Worm (Caenorhabditis elegans) whole organism, young adult: ENCODE data around the gene snf-9.

Source experiments
- B0035.1 ChIP-seq: sonication (generic microtip); optimal IDR thresholded peaks from 2 replicates; lab custom pipeline; 2016; ENCODE audit warnings: missing genetic modification characterization, mild to moderate bottlenecking, missing compliant biosample characterization, missing genotype, missing genetic modification reagents
- C17E4.6 ChIP-seq: fragments of 200-800 bp; sonication (Bioruptor generic); IDR thresholded peaks from 2 replicates; pipeline ENCODE4 v1.3.6; 2022; ENCODE audit warnings: missing genetic modification reagents, missing genetic modification characterization, missing compliant biosample characterization
- F39B2.1 ChIP-seq: fragments of 200-800 bp; sonication (Bioruptor generic); IDR thresholded peaks from 2 replicates; pipeline ENCODE4 v1.3.6; 2022; ENCODE audit warnings: missing genetic modification reagents, missing genetic modification characterization, missing compliant biosample characterization
- F49E8.2 ChIP-seq: sonication (generic microtip); optimal IDR thresholded peaks from 3 replicates; lab custom pipeline; 2017; ENCODE audit warnings: missing genetic modification characterization, mild to moderate bottlenecking, missing compliant biosample characterization, antibody characterized with exemption, moderate library complexity; ENCODE audit not compliant: insufficient read depth
- F52B5.7 ChIP-seq: sonication (generic microtip); optimal IDR thresholded peaks from 2 replicates; lab custom pipeline; 2016; ENCODE audit warnings: mild to moderate bottlenecking, missing genetic modification characterization, missing compliant biosample characterization
- F57A8.1 ChIP-seq: fragments of 200-800 bp; sonication (Bioruptor generic); optimal IDR thresholded peaks from 2 replicates; lab custom pipeline; 2018; ENCODE audit warnings: mild to moderate bottlenecking, missing genetic modification characterization, moderate library complexity, missing compliant biosample characterization
- Y53G8AR.9 ChIP-seq: fragments of 200-800 bp; sonication (Bioruptor generic); conservative IDR thresholded peaks from 2 replicates; pipeline ENCODE4 v1.3.6; 2022; ENCODE audit warnings: missing genetic modification reagents, missing genetic modification characterization, missing compliant biosample characterization
- Y95B8A.8 ChIP-seq: fragments of 200-800 bp; sonication (Bioruptor generic); IDR thresholded peaks from 2 replicates; pipeline ENCODE4 v1.3.6; 2022; ENCODE audit warnings: missing genetic modification reagents, missing genetic modification characterization, missing compliant biosample characterization
- akir-1 ChIP-seq: fragments of 200-800 bp; sonication (Bioruptor generic); optimal IDR thresholded peaks from 2 replicates; lab custom pipeline; 2018; ENCODE audit warnings: mild to moderate bottlenecking, missing genetic modification characterization, moderate library complexity, missing compliant biosample characterization
- ama-1 ChIP-seq, 3 experiments: fragments of 150-350 bp in 1 of 3; sonication (generic microtip) in 2 of 3; optimal IDR thresholded peaks; 2 replicates each; lab custom pipeline; 2014 to 2018; ENCODE audit warnings: missing biosample characterization in 2 of 3, missing genetic modification characterization in 2 of 3, missing genetic modification reagents in 2 of 3
- aptf-2 ChIP-seq: fragments of 200-800 bp; sonication (Bioruptor generic); conservative IDR thresholded peaks from 2 replicates; pipeline ENCODE4 v1.3.6; 2022; ENCODE audit warnings: missing genetic modification reagents, missing genetic modification characterization, missing compliant biosample characterization
- aptf-3 ChIP-seq: fragments of 200-800 bp; sonication (Bioruptor generic); IDR thresholded peaks from 2 replicates; pipeline ENCODE4 v1.3.6; 2022; ENCODE audit warnings: missing genetic modification characterization, missing compliant biosample characterization
- athp-1 ChIP-seq: sonication (generic microtip); optimal IDR thresholded peaks from 2 replicates; lab custom pipeline; 2017; ENCODE audit warnings: mild to moderate bottlenecking, missing genetic modification characterization, missing compliant biosample characterization
- attf-5 ChIP-seq: fragments of 200-800 bp; sonication (Bioruptor generic); optimal IDR thresholded peaks from 2 replicates; lab custom pipeline; 2018; ENCODE audit warnings: mild to moderate bottlenecking, missing genetic modification characterization, missing compliant biosample characterization
- attf-6 ChIP-seq: fragments of 200-800 bp; sonication (Bioruptor generic); IDR thresholded peaks from 2 replicates; pipeline ENCODE4 v1.3.6; 2022; ENCODE audit warnings: missing genetic modification reagents, missing genetic modification characterization, missing compliant biosample characterization
- ccch-3 ChIP-seq: fragments of 200-800 bp; sonication (Bioruptor generic); optimal IDR thresholded peaks from 2 replicates; lab custom pipeline; 2018; ENCODE audit warnings: mild to moderate bottlenecking, missing genetic modification characterization, missing compliant biosample characterization
- chd-7 ChIP-seq: sonication (generic microtip); optimal IDR thresholded peaks from 2 replicates; lab custom pipeline; 2016; ENCODE audit warnings: mild to moderate bottlenecking, missing genetic modification characterization, moderate library complexity, missing compliant biosample characterization
- dox-1 ChIP-seq: fragments of 200-800 bp; sonication (Bioruptor generic); IDR thresholded peaks from 2 replicates; pipeline ENCODE4 v1.3.6; 2022; ENCODE audit warnings: missing genetic modification reagents, missing genetic modification characterization, missing compliant biosample characterization
- dpff-1 ChIP-seq: sonication (generic microtip); optimal IDR thresholded peaks from 2 replicates; lab custom pipeline; 2017; ENCODE audit warnings: mild to moderate bottlenecking, missing genetic modification characterization, missing compliant biosample characterization
- efl-1 ChIP-seq: fragments of 150-350 bp; optimal IDR thresholded peaks from 2 replicates; lab custom pipeline; 2014; ENCODE audit warnings: missing biosample characterization, missing genetic modification reagents, missing genetic modification characterization
- egl-18 ChIP-seq: fragments of 200-800 bp; sonication (Bioruptor generic); IDR thresholded peaks from 2 replicates; pipeline ENCODE4 v1.3.6; 2022; ENCODE audit warnings: missing genetic modification reagents, missing genetic modification characterization, missing compliant biosample characterization
- egl-44 ChIP-seq: fragments of 200-800 bp; sonication (Bioruptor generic); IDR thresholded peaks from 2 replicates; pipeline ENCODE4 v1.3.6; 2022; ENCODE audit warnings: missing genetic modification reagents, missing genetic modification characterization, missing compliant biosample characterization
- egrh-3 ChIP-seq: fragments of 200-800 bp; sonication (Bioruptor generic); IDR thresholded peaks from 2 replicates; pipeline ENCODE4 v1.3.6; 2022; ENCODE audit warnings: missing genetic modification reagents, missing genetic modification characterization, missing compliant biosample characterization
- ekl-4 ChIP-seq: fragments of 200-800 bp; sonication (Bioruptor generic); IDR thresholded peaks from 2 replicates; pipeline ENCODE4 v1.3.6; 2022; ENCODE audit warnings: missing genetic modification reagents, missing genetic modification characterization, missing compliant biosample characterization
- lag-1 ChIP-seq: fragments of 200-800 bp; sonication (Bioruptor generic); IDR thresholded peaks from 2 replicates; pipeline ENCODE4 v1.3.6; 2022; ENCODE audit warnings: missing genetic modification reagents, missing genetic modification characterization, missing compliant biosample characterization
- lin-26 ChIP-seq: fragments of 200-800 bp; sonication (Bioruptor generic); IDR thresholded peaks from 2 replicates; pipeline ENCODE4 v1.3.6; 2022; ENCODE audit warnings: missing genetic modification reagents, missing genetic modification characterization, missing compliant biosample characterization
- lin-54 ChIP-seq: fragments of 200-800 bp; sonication (Bioruptor generic); optimal IDR thresholded peaks from 2 replicates; lab custom pipeline; 2018; ENCODE audit warnings: mild to moderate bottlenecking, missing genetic modification characterization, missing compliant biosample characterization
- lsl-1 ChIP-seq: fragments of 200-800 bp; sonication (Bioruptor generic); optimal IDR thresholded peaks from 2 replicates; lab custom pipeline; 2018; ENCODE audit warnings: mild to moderate bottlenecking, missing genetic modification characterization, moderate library complexity, missing compliant biosample characterization
- madf-3 ChIP-seq: fragments of 200-800 bp; sonication (Bioruptor generic); IDR thresholded peaks from 2 replicates; pipeline ENCODE4 v1.3.6; 2022; ENCODE audit warnings: missing genetic modification reagents, missing genetic modification characterization, missing compliant biosample characterization
- mcd-1 ChIP-seq: fragments of 200-800 bp; sonication (Bioruptor generic); IDR thresholded peaks from 2 replicates; pipeline ENCODE4 v1.3.6; 2022; ENCODE audit warnings: missing genetic modification reagents, missing genetic modification characterization, missing compliant biosample characterization
- mes-4 ChIP-seq: sonication (generic microtip); optimal IDR thresholded peaks from 2 replicates; lab custom pipeline; 2016; ENCODE audit warnings: missing genotype, missing genetic modification characterization, missing compliant biosample characterization
- nfyb-1 ChIP-seq: fragments of 200-800 bp; sonication (Bioruptor generic); IDR thresholded peaks from 2 replicates; pipeline ENCODE4 v1.3.6; 2022; ENCODE audit warnings: missing genetic modification reagents, missing genetic modification characterization, missing compliant biosample characterization
- nhr-120 ChIP-seq: fragments of 200-800 bp; sonication (Bioruptor generic); IDR thresholded peaks from 2 replicates; pipeline ENCODE4 v1.3.6; 2022; ENCODE audit warnings: missing genetic modification characterization, missing compliant biosample characterization
- nhr-90 ChIP-seq: sonication (generic microtip); optimal IDR thresholded peaks from 2 replicates; lab custom pipeline; 2016; ENCODE audit warnings: missing genotype, mild to moderate bottlenecking, missing genetic modification characterization, missing compliant biosample characterization
- rcor-1 ChIP-seq: fragments of 200-800 bp; sonication (Bioruptor generic); IDR thresholded peaks from 2 replicates; pipeline ENCODE4 v1.3.6; 2022; ENCODE audit warnings: missing genetic modification reagents, missing genetic modification characterization, missing compliant biosample characterization
- rec-8 ChIP-seq, 2 experiments: sonication (generic microtip); optimal IDR thresholded peaks; 2 replicates each; lab custom pipeline; 2016; ENCODE audit warnings: mild to moderate bottlenecking in 2 of 2, missing genetic modification characterization in 2 of 2, missing genetic modification reagents in 2 of 2, missing genotype in 2 of 2, missing biosample characterization in 1 of 2, missing compliant biosample characterization in 1 of 2, moderate library complexity in 1 of 2
- sea-2 ChIP-seq: fragments of 200-800 bp; sonication (Bioruptor generic); IDR thresholded peaks from 2 replicates; pipeline ENCODE4 v1.3.6; 2022; ENCODE audit warnings: missing genetic modification characterization, missing compliant biosample characterization
- snpc-1.1 ChIP-seq: sonication (generic microtip); optimal IDR thresholded peaks from 2 replicates; lab custom pipeline; 2017; ENCODE audit warnings: missing genetic modification characterization, mild to moderate bottlenecking, missing compliant biosample characterization, antibody characterized with exemption, moderate library complexity, missing genotype, missing genetic modification reagents; ENCODE audit not compliant: insufficient read depth
- snpc-1.3 ChIP-seq: sonication (generic microtip); optimal IDR thresholded peaks from 2 replicates; lab custom pipeline; 2017; ENCODE audit warnings: missing genetic modification characterization, mild to moderate bottlenecking, missing compliant biosample characterization, antibody characterized with exemption, moderate library complexity, missing genotype, missing genetic modification reagents; ENCODE audit not compliant: insufficient read depth
- somi-1 ChIP-seq: fragments of 200-800 bp; sonication (Bioruptor generic); optimal IDR thresholded peaks from 2 replicates; lab custom pipeline; 2018; ENCODE audit warnings: mild to moderate bottlenecking, missing genetic modification characterization, missing compliant biosample characterization
- tlf-1 ChIP-seq: fragments of 200-800 bp; sonication (Bioruptor generic); optimal IDR thresholded peaks from 2 replicates; lab custom pipeline; 2018; ENCODE audit warnings: mild to moderate bottlenecking, missing genetic modification characterization, missing compliant biosample characterization
- zim-3 ChIP-seq: sonication (generic microtip); optimal IDR thresholded peaks from 2 replicates; lab custom pipeline; 2017; ENCODE audit warnings: mild to moderate bottlenecking, missing genetic modification characterization, moderate library complexity, missing compliant biosample characterization
- ztf-25 ChIP-seq: fragments of 200-800 bp; sonication (Bioruptor generic); IDR thresholded peaks from 2 replicates; pipeline ENCODE4 v1.3.6; 2022; ENCODE audit warnings: missing genetic modification reagents, missing genetic modification characterization, missing compliant biosample characterization
- ztf-6 ChIP-seq: fragments of 200-800 bp; sonication (Bioruptor generic); IDR thresholded peaks from 2 replicates; pipeline ENCODE4 v1.3.6; 2022; ENCODE audit warnings: missing genetic modification reagents, missing genetic modification characterization, missing compliant biosample characterization

The snf-9 gene

ce11 chrIV:17279592-17280440, 32.1 kb upstream of the snf-9 start (continued):
- TF ChIP-seq nhr-120 (GFP tag; lab: Robert Waterston, UW) (no peak), lsl-1 (peak; percentile 37), athp-1 (tag; lab: Kevin White, UChicago) (peak; percentile 52), lin-54 (GFP tag; lab: Kevin White, UChicago) (peak; percentile 66), rec-8 (tag; optimal IDR thresholded peaks at IDR 0.05; lab: Kevin White, UChicago) (no peak), egrh-3 (GFP tag; lab: Robert Waterston, UW) (no peak), ztf-25 (GFP tag; lab: Robert Waterston, UW) (0 out of 2 replicates have a peak, but pooled peaks have one; percentile 7), nhr-90 (tag; lab: Kevin White, UChicago) (no peak), Y95B8A.8 (peak; percentile 65; the same call in 1 of the 2 replicates), Y53G8AR.9 (peak; percentile 70), attf-6 (peak; percentile 90), dpff-1 (tag; lab: Kevin White, UChicago) (no peak), sea-2 (GFP tag; lab: Robert Waterston, UW) (no peak), akir-1 (GFP tag; lab: Kevin White, UChicago) (no peak), egl-18 (GFP tag; lab: Robert Waterston, UW) (no peak; the same call in 1 of the 2 replicates), F39B2.1 (GFP tag; lab: Robert Waterston, UW) (no peak), mes-4 (tag; lab: Kevin White, UChicago) (no peak), aptf-3 (GFP tag; lab: Robert Waterston, UW) (0 out of 2 replicates have a peak, but pooled peaks have one; percentile 8), egl-44 (GFP tag; lab: Robert Waterston, UW) (peak; percentile 62; the same call in 1 of the 2 replicates), attf-5 (GFP tag; lab: Kevin White, UChicago) (peak; percentile 24), rcor-1 (GFP tag; lab: Robert Waterston, UW) (peak; percentile 7; the same call in 1 of the 2 replicates), somi-1 (no peak), chd-7 (tag; lab: Kevin White, UChicago) (no peak), zim-3 (tag; lab: Kevin White, UChicago) (no peak), F49E8.2 (tag; lab: Kevin White, UChicago) (peak; percentile 21), nfyb-1 (GFP tag; lab: Robert Waterston, UW) (0 out of 2 replicates have a peak, but pooled peaks have one; percentile 9), B0035.1 (tag; lab: Kevin White, UChicago) (no peak), C17E4.6 (GFP tag; lab: Robert Waterston, UW) (0 out of 2 replicates have a peak, but pooled peaks have one; percentile 12), snpc-1.3 (tag; lab: Kevin White, UChicago) (no peak), ztf-6 (no peak)

DNA sequence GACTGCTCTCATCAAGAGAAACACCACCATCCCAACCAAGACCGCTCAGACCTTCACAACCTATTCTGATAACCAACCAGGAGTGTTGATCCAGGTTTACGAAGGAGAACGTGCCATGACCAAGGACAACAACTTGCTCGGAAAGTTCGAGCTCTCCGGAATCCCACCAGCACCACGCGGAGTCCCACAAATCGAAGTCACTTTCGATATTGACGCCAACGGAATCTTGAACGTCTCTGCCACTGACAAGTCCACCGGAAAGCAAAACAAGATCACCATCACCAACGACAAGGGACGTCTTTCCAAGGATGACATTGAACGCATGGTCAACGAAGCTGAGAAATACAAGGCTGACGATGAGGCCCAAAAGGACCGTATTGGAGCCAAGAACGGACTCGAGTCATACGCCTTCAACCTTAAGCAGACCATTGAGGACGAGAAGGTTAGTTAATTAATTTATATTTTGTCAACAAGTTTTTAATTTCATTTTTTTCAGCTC, 31.5 kb upstream of the snf-9 start:
- TF ChIP-seq ama-1 (optimal IDR thresholded peaks at IDR 0.05; lab: Kevin White, UChicago) (peak; percentile 81), ama-1 (GFP tag; optimal IDR thresholded peaks at IDR 0.05; lab: Kevin White, UChicago) (no peak), ekl-4 (0 out of 2 replicates have a peak, but pooled peaks have one; percentile 6), aptf-3 (GFP tag; lab: Robert Waterston, UW) (0 out of 2 replicates have a peak, but pooled peaks have one; percentile 1), snpc-1.1 (no peak), madf-3 (GFP tag; lab: Robert Waterston, UW) (peak; percentile 2; the same call in 1 of the 2 replicates), lin-26 (no peak), lsl-1 (no peak), mcd-1 (GFP tag; lab: Robert Waterston, UW) (0 out of 2 replicates have a peak, but pooled peaks have one; percentile 3), F57A8.1 (GFP tag; lab: Kevin White, UChicago) (peak; percentile 10), dox-1 (peak; percentile 2; the same call in 1 of the 2 replicates), lag-1 (GFP tag; lab: Robert Waterston, UW) (no peak), ccch-3 (GFP tag; lab: Kevin White, UChicago) (no peak), egrh-3 (GFP tag; lab: Robert Waterston, UW) (no peak), F52B5.7 (no peak), aptf-2 (no peak), efl-1 (GFP tag; lab: Kevin White, UChicago) (no peak), nfyb-1 (GFP tag; lab: Robert Waterston, UW) (peak; percentile 2; the same call in 1 of the 2 replicates), tlf-1 (GFP tag; lab: Kevin White, UChicago) (no peak)
